Fruit fly (Drosophila melanogaster): ENCODE data around the gene PrBP.

Gene PrBP

DNA sequence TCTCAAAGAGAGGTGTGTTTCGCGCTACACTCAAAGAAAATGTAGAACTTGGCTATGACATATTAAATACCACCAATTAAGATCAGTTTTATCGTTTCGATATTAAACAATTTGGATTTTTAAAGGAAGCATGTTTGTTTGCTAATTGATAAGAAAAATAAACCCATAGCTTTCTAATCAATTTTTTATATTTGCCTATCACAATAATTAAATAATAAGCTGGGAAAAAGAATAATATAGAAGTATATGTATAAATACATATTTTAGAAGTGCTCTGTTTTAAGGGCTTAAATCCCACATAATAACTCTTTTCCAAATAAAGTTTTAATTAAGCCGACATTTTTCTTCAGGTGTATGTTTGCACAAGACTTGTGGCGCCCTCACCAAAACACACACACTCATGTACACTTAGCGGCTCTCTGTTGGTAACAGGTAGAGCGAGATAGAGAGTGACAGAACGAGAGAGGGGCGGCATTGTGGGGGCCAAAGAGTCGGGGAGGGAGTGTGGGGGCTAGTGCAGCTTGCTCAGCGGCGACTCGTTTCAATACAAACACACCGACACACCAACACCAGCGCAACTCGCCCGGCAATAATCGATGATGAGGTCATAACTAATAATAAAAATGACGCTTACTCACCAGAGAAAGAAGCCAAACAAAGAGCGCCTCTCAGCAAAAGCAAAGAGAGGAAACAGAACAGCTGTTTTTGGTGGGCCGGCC lies 32.0 kb upstream of the PrBP start (continued):
- peak; percentile 82 for TF ChIP-seq CG33557 (GFP tag; optimal IDR thresholded peaks at IDR 0.05)
- TF ChIP-seq CG1792 (GFP tag; optimal IDR thresholded peaks at IDR 0.05) = peak; percentile 37
- TF ChIP-seq ap (GFP tag; IDR thresholded peaks at IDR 0.05) = peak; percentile 66
- no peak for TF ChIP-seq yki (optimal IDR thresholded peaks at IDR 0.05)
- peak; percentile 80 for TF ChIP-seq Nf-YC (tag; optimal IDR thresholded peaks at IDR 0.05)
- TF ChIP-seq gfzf (GFP tag; optimal IDR thresholded peaks at IDR 0.05) = no peak
- no peak for TF ChIP-seq CG6791 (GFP tag; IDR thresholded peaks at IDR 0.05; ENCODE audit: partially characterized antibody)
- peak; percentile 80 to 83 for TF ChIP-seq bsh (GFP tag; optimal IDR thresholded peaks at IDR 0.05)
- peak; percentile 80 for TF ChIP-seq stc (GFP tag; IDR thresholded peaks at IDR 0.05)
- peak; percentile 49; the same call in 2 of the 3 replicates for TF ChIP-seq ase (GFP tag; IDR thresholded peaks at IDR 0.05)
- no peak for TF ChIP-seq eyg (GFP tag; optimal IDR thresholded peaks at IDR 0.05)
- TF ChIP-seq Stat92E (GFP tag; optimal IDR thresholded peaks at IDR 0.05) = peak in 1 of 3 experiments; percentile 53
- TF ChIP-seq ERR (GFP tag; optimal IDR thresholded peaks at IDR 0.05) = no peak
- TF ChIP-seq CG8924 (tag; optimal IDR thresholded peaks at IDR 0.05) = peak; percentile 96
- peak; percentile 83 for TF ChIP-seq Vsx1 (GFP tag; optimal IDR thresholded peaks at IDR 0.05)
- TF ChIP-seq Mrtf (GFP tag; IDR thresholded peaks at IDR 0.05) = peak; percentile 73; the same call in 2 of the 3 replicates
- TF ChIP-seq tgo (GFP tag; IDR thresholded peaks at IDR 0.05) = peak; percentile 86
- TF ChIP-seq Dll (GFP tag; IDR thresholded peaks at IDR 0.05; ENCODE audit: partially characterized antibody) = peak; percentile 47; the same call in 1 of the 4 replicates
- peak; percentile 85 for TF ChIP-seq CG14014 (GFP tag; IDR thresholded peaks at IDR 0.05)
- TF ChIP-seq CG6854 (GFP tag; optimal IDR thresholded peaks at IDR 0.05) = peak; percentile 88
- no peak for TF ChIP-seq h (optimal IDR thresholded peaks at IDR 0.05)
- TF ChIP-seq zen (tag; optimal IDR thresholded peaks at IDR 0.05) = peak; percentile 60
- TF ChIP-seq sisA (GFP tag; IDR thresholded peaks at IDR 0.05) = peak; percentile 70
- no peak for TF ChIP-seq tna (GFP tag; IDR thresholded peaks at IDR 0.05; ENCODE audit: partially characterized antibody)
- peak; percentile 86 for TF ChIP-seq tin (GFP tag; optimal IDR thresholded peaks at IDR 0.05)
- TF ChIP-seq CG7928 (GFP tag; optimal IDR thresholded peaks at IDR 0.05) = peak; percentile 52
- TF ChIP-seq Rfx (GFP tag; IDR thresholded peaks at IDR 0.05) = peak; percentile 85; the same call in 1 of the 2 replicates
- no peak for TF ChIP-seq repo (GFP tag; optimal IDR thresholded peaks at IDR 0.05)
- TF ChIP-seq ken (GFP tag; IDR thresholded peaks at IDR 0.05) = 0 out of 3 replicates have a peak, but pooled peaks have one; percentile 47
- peak; percentile 93 for TF ChIP-seq lab (GFP tag; optimal IDR thresholded peaks at IDR 0.05)
- peak; percentile 72 for TF ChIP-seq CG6254 (GFP tag; optimal IDR thresholded peaks at IDR 0.05)
- no peak for TF ChIP-seq tll (GFP tag; optimal IDR thresholded peaks at IDR 0.05)
- peak; percentile 82 for TF ChIP-seq CG5180 (GFP tag; optimal IDR thresholded peaks at IDR 0.05)
- peak; percentile 94 for TF ChIP-seq CG12391 (tag; optimal IDR thresholded peaks at IDR 0.05)
- TF ChIP-seq CG9932 (GFP tag; IDR thresholded peaks at IDR 0.05) = peak; percentile 81
- TF ChIP-seq cad (GFP tag; optimal IDR thresholded peaks at IDR 0.05) = no peak
- TF ChIP-seq CG18619 (GFP tag; optimal IDR thresholded peaks at IDR 0.05) = peak; percentile 92
- TF ChIP-seq Drgx (GFP tag; IDR thresholded peaks at IDR 0.05) = peak; percentile 87
- no peak for TF ChIP-seq Sin3A (optimal IDR thresholded peaks at IDR 0.05)
- peak; percentile 86 for TF ChIP-seq vvl (GFP tag; IDR thresholded peaks at IDR 0.05)
- TF ChIP-seq CG1529 (GFP tag; optimal IDR thresholded peaks at IDR 0.05) = peak; percentile 87
- no peak for TF ChIP-seq luna (GFP tag; optimal IDR thresholded peaks at IDR 0.05)
- no peak for TF ChIP-seq CG8478 (optimal IDR thresholded peaks at IDR 0.05)
- TF ChIP-seq gcm2 (GFP tag; optimal IDR thresholded peaks at IDR 0.05) = peak; percentile 40
- no peak for TF ChIP-seq corto (GFP tag; optimal IDR thresholded peaks at IDR 0.05)
- peak; percentile 44; the same call in 1 of the 2 replicates for TF ChIP-seq CG4404 (GFP tag; IDR thresholded peaks at IDR 0.05)
- peak; percentile 21; the same call in 1 of the 2 replicates for TF ChIP-seq CG10321 (GFP tag; IDR thresholded peaks at IDR 0.05)
- peak; percentile 42; the same call in 1 of the 2 replicates for TF ChIP-seq CG14667 (GFP tag; IDR thresholded peaks at IDR 0.05)
- peak; percentile 81 for TF ChIP-seq Hsf (GFP tag; optimal IDR thresholded peaks at IDR 0.05)
- TF ChIP-seq Dp (GFP tag; optimal IDR thresholded peaks at IDR 0.05) = no peak

All from whole organism, embryonic.